Worm (Caenorhabditis elegans) whole organism, L1 larva: ENCODE measurements around the gene fbxa-31.

ENCODE experiments used
- elt-3 ChIP-seq, 6 experiments: fragments of 150-350 bp in 1 of 6; sonication (generic microtip); optimal IDR thresholded peaks; 2 replicates each; lab custom pipeline; 2017 to 2018; ENCODE audit warnings: missing biosample characterization in 6 of 6, missing genetic modification characterization in 6 of 6, inconsistent platforms in 1 of 6
- fos-1 ChIP-seq: fragments of 150-350 bp; optimal IDR thresholded peaks from 2 replicates; lab custom pipeline; 2014; ENCODE audit warnings: missing biosample characterization, missing genetic modification characterization
- lin-35 ChIP-seq, 2 experiments: fragments of 150-350 bp; optimal IDR thresholded peaks; 2 replicates each; lab custom pipeline; 2014; ENCODE audit warnings: missing biosample characterization in 2 of 2, missing genetic modification characterization in 2 of 2, missing genetic modification reagents in 2 of 2

DNA sequence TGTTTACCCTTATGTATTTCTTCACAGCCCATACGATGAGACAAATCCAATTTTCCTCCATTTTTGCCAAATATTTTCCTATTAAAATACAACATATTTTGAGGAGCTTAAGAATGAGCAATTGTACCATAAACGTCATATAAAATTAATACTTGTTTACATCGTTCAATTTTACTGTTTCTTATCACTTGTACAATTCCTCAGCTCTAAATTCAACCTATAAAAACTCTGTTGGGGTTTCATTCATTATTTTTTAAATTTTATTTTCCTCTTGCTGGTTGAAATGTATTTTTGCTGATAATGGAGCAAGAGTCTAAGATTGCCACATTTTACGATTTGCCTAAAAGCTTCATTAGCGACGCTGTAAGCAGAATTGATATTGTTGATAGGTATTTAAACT, 32.2 kb upstream of the fbxa-31 start, which contains the start of gene fbxa-75:
- TF ChIP-seq lin-35 (GFP tag; optimal IDR thresholded peaks at IDR 0.05; lab: Kevin White, UChicago), result no peak
- TF ChIP-seq fos-1 (tag; lab: Kevin White, UChicago), result no peak
- no peak for TF ChIP-seq elt-3 (tag; optimal IDR thresholded peaks at IDR 0.05; lab: Kevin White, UChicago)
